Fruit fly (Drosophila melanogaster): ENCODE measurements around the gene CG7382.

CG7382 gene

DNA sequence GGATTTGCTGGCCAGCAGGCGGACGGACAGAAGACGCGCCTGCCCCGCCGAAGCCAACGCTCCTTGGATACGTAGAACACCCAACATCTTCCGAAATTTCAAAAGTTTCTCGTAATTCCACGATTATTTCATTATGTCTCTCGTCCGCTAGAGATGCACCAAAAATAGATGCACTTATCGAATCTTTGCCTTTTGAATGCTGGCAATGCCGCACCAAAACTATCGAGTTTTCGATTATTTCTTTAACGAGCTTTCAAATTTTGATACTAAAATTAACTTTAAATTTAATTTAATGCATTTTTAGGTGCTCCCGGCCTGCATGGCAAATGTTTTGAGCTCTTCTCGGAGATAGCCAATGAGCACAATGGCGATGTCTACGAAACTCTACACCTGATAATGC lies 12.4 kb upstream of the CG7382 start, which contains the start of gene Coq6 (continued):
- peak; percentile 49; the same call in 1 of the 2 replicates for TF ChIP-seq amos (GFP tag; IDR thresholded peaks at IDR 0.05; ENCODE audit: partially characterized antibody)
- TF ChIP-seq chinmo (GFP tag; IDR thresholded peaks at IDR 0.05; ENCODE audit: partially characterized antibody) = peak; percentile 67; the same call in 1 of the 4 replicates
- TF ChIP-seq esg (GFP tag; conservative IDR thresholded peaks at IDR 0.05) = no peak
- no peak for TF ChIP-seq CG9797 (GFP tag; optimal IDR thresholded peaks at IDR 0.05)
- TF ChIP-seq Hsf (GFP tag; optimal IDR thresholded peaks at IDR 0.05) = no peak
- no peak for TF ChIP-seq vfl (GFP tag; optimal IDR thresholded peaks at IDR 0.05)
- no peak for TF ChIP-seq NC2β (GFP tag; optimal IDR thresholded peaks at IDR 0.05)
- no peak for TF ChIP-seq Atf3 (GFP tag; optimal IDR thresholded peaks at IDR 0.05)
- TF ChIP-seq CG10543 (GFP tag; optimal IDR thresholded peaks at IDR 0.05) = no peak
- TF ChIP-seq pfk (GFP tag; optimal IDR thresholded peaks at IDR 0.05) = no peak
- no peak for TF ChIP-seq C15 (GFP tag; IDR thresholded peaks at IDR 0.05)
- no peak for TF ChIP-seq Taf1 (GFP tag; IDR thresholded peaks at IDR 0.05)
- TF ChIP-seq Rfx (GFP tag; IDR thresholded peaks at IDR 0.05) = peak; percentile 22; the same call in 1 of the 2 replicates
- no peak for TF ChIP-seq sr (GFP tag; IDR thresholded peaks at IDR 0.05)
- TF ChIP-seq da (GFP tag; optimal IDR thresholded peaks at IDR 0.05) = no peak
- no peak for TF ChIP-seq ken (GFP tag; IDR thresholded peaks at IDR 0.05)
- peak in 1 of 2 experiments; percentile 58 for TF ChIP-seq Pdp1 (GFP tag; optimal IDR thresholded peaks at IDR 0.05)
- no peak for TF ChIP-seq Antp (GFP tag; optimal IDR thresholded peaks at IDR 0.05)
- TF ChIP-seq Lhr (GFP tag; optimal IDR thresholded peaks at IDR 0.05) = no peak
- TF ChIP-seq pum (GFP tag; optimal IDR thresholded peaks at IDR 0.05) = no peak
- no peak for TF ChIP-seq en (GFP tag; optimal IDR thresholded peaks at IDR 0.05)
- peak; percentile 38; the same call in 1 of the 3 replicates for TF ChIP-seq vnd (GFP tag; IDR thresholded peaks at IDR 0.05; ENCODE audit: partially characterized antibody)
- no peak for TF ChIP-seq CG8281 (tag; optimal IDR thresholded peaks at IDR 0.05)
- TF ChIP-seq trh (GFP tag; optimal IDR thresholded peaks at IDR 0.05) = no peak
- TF ChIP-seq CoRest (tag; optimal IDR thresholded peaks at IDR 0.05) = no peak
- TF ChIP-seq mirr (GFP tag; optimal IDR thresholded peaks at IDR 0.05) = no peak
- TF ChIP-seq CG12219 (GFP tag; optimal IDR thresholded peaks at IDR 0.05) = no peak
- no peak for TF ChIP-seq eve (GFP tag; optimal IDR thresholded peaks at IDR 0.05)
- TF ChIP-seq pzg (GFP tag; optimal IDR thresholded peaks at IDR 0.05) = peak; percentile 36
- no peak for TF ChIP-seq unpg (GFP tag; optimal IDR thresholded peaks at IDR 0.05)
- TF ChIP-seq CG6654 (GFP tag; optimal IDR thresholded peaks at IDR 0.05) = no peak
- no peak for TF ChIP-seq CG10979 (tag; optimal IDR thresholded peaks at IDR 0.05)
- no peak for TF ChIP-seq Tbp (GFP tag; optimal IDR thresholded peaks at IDR 0.05)
- TF ChIP-seq Dfd (GFP tag; optimal IDR thresholded peaks at IDR 0.05) = no peak
- TF ChIP-seq gce (GFP tag; IDR thresholded peaks at IDR 0.05) = no peak
- TF ChIP-seq Stat92E (GFP tag; optimal IDR thresholded peaks at IDR 0.05) = no peak
- TF ChIP-seq CG6683 (GFP tag; optimal IDR thresholded peaks at IDR 0.05) = no peak
- TF ChIP-seq Doc3 (GFP tag; IDR thresholded peaks at IDR 0.05; ENCODE audit: partially characterized antibody) = peak; percentile 65
- TF ChIP-seq Hey (tag; optimal IDR thresholded peaks at IDR 0.05) = no peak
- no peak for TF ChIP-seq HHEX (GFP tag; optimal IDR thresholded peaks at IDR 0.05)
- TF ChIP-seq CG7786 (GFP tag; optimal IDR thresholded peaks at IDR 0.05) = no peak
- TF ChIP-seq wek (GFP tag; optimal IDR thresholded peaks at IDR 0.05) = no peak
- TF ChIP-seq gcm2 (GFP tag; optimal IDR thresholded peaks at IDR 0.05) = no peak
- TF ChIP-seq CG2120 (GFP tag; optimal IDR thresholded peaks at IDR 0.05) = no peak
- TF ChIP-seq CG2116 (GFP tag; optimal IDR thresholded peaks at IDR 0.05) = peak; percentile 25
- no peak for TF ChIP-seq mam (GFP tag; optimal IDR thresholded peaks at IDR 0.05)
- TF ChIP-seq Sry-β (GFP tag; optimal IDR thresholded peaks at IDR 0.05) = no peak
- no peak for TF ChIP-seq ssp (GFP tag; IDR thresholded peaks at IDR 0.05)
- TF ChIP-seq CTCF (GFP tag; optimal IDR thresholded peaks at IDR 0.05) = no peak
- TF ChIP-seq ems (GFP tag; optimal IDR thresholded peaks at IDR 0.05) = no peak
- TF ChIP-seq CG11456 (GFP tag; IDR thresholded peaks at IDR 0.05) = no peak
- TF ChIP-seq CG16863 (GFP tag; optimal IDR thresholded peaks at IDR 0.05) = no peak

Measured in whole organism, embryonic.